Worm (Caenorhabditis elegans): ENCODE data around the gene ZK1290.7.

- no peak for TF ChIP-seq snpc-4 (tag; optimal IDR thresholded peaks at IDR 0.05)
- TF ChIP-seq sptf-1 (tag; optimal IDR thresholded peaks at IDR 0.05) = peak; percentile 62
Observed at ce11 chrII:7478487-7479234, 46.7 kb downstream of the ZK1290.7 start, which contains the start of the genes aka-1 and ubc-6.
